Fruit fly (Drosophila melanogaster): ENCODE results near the gene GC1.

- TF ChIP-seq gfzf (GFP tag; optimal IDR thresholded peaks at IDR 0.05) (no peak), dimm (GFP tag; IDR thresholded peaks at IDR 0.05) (no peak), crol (GFP tag; IDR thresholded peaks at IDR 0.05) (0 out of 2 replicates have a peak, but pooled peaks have one; percentile 1), Atf3 (GFP tag; optimal IDR thresholded peaks at IDR 0.05) (no peak), lab (GFP tag; optimal IDR thresholded peaks at IDR 0.05) (peak; percentile 60), amos (GFP tag; IDR thresholded peaks at IDR 0.05; ENCODE audit: partially characterized antibody) (no peak), CG17912 (GFP tag; optimal IDR thresholded peaks at IDR 0.05) (no peak), CG9932 (GFP tag; IDR thresholded peaks at IDR 0.05) (no peak), chn (GFP tag; optimal IDR thresholded peaks at IDR 0.05) (no peak)
Measured at dm6 chr3R:11968030-11968753, 684 bp downstream of the GC1 start.
